Worm (Caenorhabditis elegans) whole organism, early embryonic: ENCODE data around the gene rpb-8.

Experiments used
- B0310.2 ChIP-seq: sonication (generic microtip); optimal IDR thresholded peaks from 2 replicates; lab custom pipeline; 2016; ENCODE audit warnings: mild to moderate bottlenecking, missing genetic modification characterization, missing compliant biosample characterization
- ama-1 ChIP-seq: fragments of 150-350 bp; optimal IDR thresholded peaks from 2 replicates; lab custom pipeline; 2014
- ceh-13 ChIP-seq: fragments of 200-800 bp; sonication (Bioruptor generic); optimal IDR thresholded peaks from 2 replicates; lab custom pipeline; 2018; ENCODE audit warnings: mild to moderate bottlenecking, missing genetic modification characterization, missing compliant biosample characterization
- ceh-36 ChIP-seq: sonication (generic microtip); optimal IDR thresholded peaks from 2 replicates; lab custom pipeline; 2016; ENCODE audit warnings: missing genetic modification characterization, inconsistent platforms, missing compliant biosample characterization
- flt-1 ChIP-seq: fragments of 200-800 bp; sonication (Bioruptor generic); IDR thresholded peaks from 2 replicates; pipeline ENCODE4 v1.3.6; 2022; ENCODE audit warnings: missing genetic modification characterization, missing compliant biosample characterization
- hmbx-1 ChIP-seq: sonication (generic microtip); optimal IDR thresholded peaks from 2 replicates; lab custom pipeline; 2016; ENCODE audit warnings: mild to moderate bottlenecking, missing genetic modification characterization, missing compliant biosample characterization
- hnd-1 ChIP-seq: sonication (generic microtip); optimal IDR thresholded peaks from 2 replicates; lab custom pipeline; 2016; ENCODE audit warnings: missing genetic modification characterization, missing compliant biosample characterization
- pes-1 ChIP-seq: fragments of 200-800 bp; sonication (Bioruptor generic); IDR thresholded peaks from 2 replicates; pipeline ENCODE4 v1.3.6; 2022; ENCODE audit warnings: missing genetic modification reagents, missing genetic modification characterization, missing compliant biosample characterization
- scrt-1 ChIP-seq: fragments of 200-800 bp; sonication (Bioruptor generic); IDR thresholded peaks from 2 replicates; pipeline ENCODE4 v1.3.6; 2022; ENCODE audit warnings: missing genetic modification characterization, missing compliant biosample characterization
- sea-1 ChIP-seq: fragments of 200-800 bp; sonication (Bioruptor generic); conservative IDR thresholded peaks from 2 replicates; pipeline ENCODE4 v1.3.6; 2022; ENCODE audit warnings: missing genetic modification characterization, missing compliant biosample characterization
- tbx-11 ChIP-seq: fragments of 200-800 bp; sonication (Bioruptor generic); IDR thresholded peaks from 2 replicates; pipeline ENCODE4 v1.3.6; 2022; ENCODE audit warnings: missing genetic modification characterization, missing compliant biosample characterization
- tbx-37 ChIP-seq: fragments of 200-800 bp; sonication (Bioruptor generic); conservative IDR thresholded peaks from 2 replicates; pipeline ENCODE4 v1.3.6; 2022; ENCODE audit warnings: missing genetic modification reagents, missing genetic modification characterization, missing compliant biosample characterization
- tra-4 ChIP-seq: sonication (generic microtip); optimal IDR thresholded peaks from 2 replicates; lab custom pipeline; 2017; ENCODE audit warnings: missing genetic modification characterization, missing compliant biosample characterization

ce11 chrIII:4939267-4939666 lies 21.5 kb upstream of the rpb-8 start, which contains the start of gene rpb-2:
- no peak for TF ChIP-seq ama-1 (lab: Kevin White, UChicago)
- no peak for TF ChIP-seq tbx-37
- no peak for TF ChIP-seq scrt-1 (GFP tag; lab: Robert Waterston, UW)
- no peak for TF ChIP-seq tbx-11 (GFP tag; lab: Robert Waterston, UW)
- TF ChIP-seq ceh-36, result no peak
- no peak for TF ChIP-seq ceh-13 (GFP tag; lab: Kevin White, UChicago)
- TF ChIP-seq tra-4 (tag; lab: Kevin White, UChicago), result no peak
- no peak for TF ChIP-seq flt-1 (GFP tag; lab: Robert Waterston, UW)
- no peak for TF ChIP-seq hmbx-1 (tag; lab: Kevin White, UChicago)
- TF ChIP-seq hnd-1 (tag; lab: Kevin White, UChicago), result no peak
- no peak for TF ChIP-seq sea-1 (GFP tag; lab: Robert Waterston, UW)
- TF ChIP-seq pes-1, result no peak
- TF ChIP-seq B0310.2, result no peak
